Worm (Caenorhabditis elegans) whole organism, young adult: ENCODE data around the gene pdcd-2.

Experiments
- ama-1 ChIP-seq, 3 experiments: fragments of 150-350 bp in 1 of 3; sonication (generic microtip) in 2 of 3; optimal IDR thresholded peaks; 2 replicates each; lab custom pipeline; 2014 to 2018; ENCODE audit warnings: missing biosample characterization in 2 of 3, missing genetic modification characterization in 2 of 3, missing genetic modification reagents in 2 of 3
- ceh-100 ChIP-seq: fragments of 200-800 bp; sonication (Bioruptor generic); IDR thresholded peaks from 2 replicates; pipeline ENCODE4 v1.3.6; 2022; ENCODE audit warnings: missing genetic modification reagents, missing genetic modification characterization, missing compliant biosample characterization
- dpff-1 ChIP-seq: sonication (generic microtip); optimal IDR thresholded peaks from 2 replicates; lab custom pipeline; 2017; ENCODE audit warnings: mild to moderate bottlenecking, missing genetic modification characterization, missing compliant biosample characterization
- gei-17 ChIP-seq: fragments of 200-800 bp; sonication (Bioruptor generic); optimal IDR thresholded peaks from 2 replicates; lab custom pipeline; 2018; ENCODE audit warnings: mild to moderate bottlenecking, missing genetic modification characterization, missing compliant biosample characterization
- lin-54 ChIP-seq: fragments of 200-800 bp; sonication (Bioruptor generic); optimal IDR thresholded peaks from 2 replicates; lab custom pipeline; 2018; ENCODE audit warnings: mild to moderate bottlenecking, missing genetic modification characterization, missing compliant biosample characterization

ce11 chrIII:4467277-4467676, 49.4 kb upstream of the pdcd-2 start, which contains the start of gene ndg-4:
- TF ChIP-seq gei-17 (GFP tag; lab: Kevin White, UChicago) = no peak
- no peak for TF ChIP-seq dpff-1
- TF ChIP-seq lin-54 (GFP tag; lab: Kevin White, UChicago) = no peak
- TF ChIP-seq ama-1 (optimal IDR thresholded peaks at IDR 0.05; lab: Kevin White, UChicago) = no peak
- TF ChIP-seq ama-1 (GFP tag; optimal IDR thresholded peaks at IDR 0.05; lab: Kevin White, UChicago) = no peak
- no peak for TF ChIP-seq ceh-100 (GFP tag; lab: Robert Waterston, UW)
